Fruit fly (Drosophila melanogaster): ENCODE data around the gene puc.
"Not testable (repeated sequence)": the region's sequence is repeated elsewhere in the genome, so short reads cannot be mapped to it uniquely, and the experiment has no call there.

puc gene

DNA sequence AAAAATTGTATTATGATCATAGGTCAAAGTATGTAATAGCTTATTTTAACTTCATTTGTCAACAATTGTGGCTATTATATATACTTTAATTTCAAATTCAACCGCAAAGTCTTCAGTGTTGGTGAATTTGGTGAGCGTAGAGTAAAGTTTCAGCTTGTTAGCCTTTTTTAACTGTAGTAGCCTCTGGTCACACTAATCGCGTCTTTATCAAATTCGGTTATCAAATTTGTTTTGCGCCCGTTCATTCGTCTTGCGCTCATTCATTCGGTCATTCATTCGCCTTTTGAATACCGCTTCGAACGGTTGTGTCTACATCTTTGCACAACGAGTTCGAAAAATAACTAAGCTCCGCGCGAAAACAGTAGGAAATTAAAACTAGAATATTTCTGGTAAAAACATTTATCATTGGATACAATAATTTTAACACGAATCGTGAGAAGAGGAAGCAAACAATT, at the start of gene puc:
Gene puc, plus strand, starts transcription at position 245 of the 455 bp plus-strand sequence.
- TF ChIP-seq CTCF (optimal IDR thresholded peaks at IDR 0.05) (peak in 1 of 2 experiments; percentile 33), CG8478 (optimal IDR thresholded peaks at IDR 0.05) (no peak)

DNA sequence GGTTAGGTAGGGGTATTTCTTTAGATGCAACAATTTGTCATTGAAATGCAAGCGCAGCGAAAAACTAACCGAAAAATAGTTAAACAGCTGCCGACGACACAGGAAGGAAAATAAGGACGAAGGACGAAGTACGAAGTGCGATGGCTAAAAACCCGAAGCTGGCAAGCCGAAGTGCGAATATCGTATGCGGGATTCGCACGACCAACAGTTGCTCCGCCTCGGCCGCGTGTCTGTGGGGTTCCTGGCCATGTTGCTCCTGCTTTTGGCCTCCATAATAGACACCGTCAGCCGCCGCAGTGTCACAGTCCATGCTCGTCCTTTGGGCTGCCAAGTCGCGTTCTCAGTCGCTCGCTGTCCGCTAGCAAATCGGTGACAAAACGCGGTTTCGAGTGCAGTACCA, 46.1 kb upstream of the puc start, which contains the start of gene mAChR-B:
Gene mAChR-B, plus strand, starts transcription at position 301 of the 400 bp plus-strand sequence.
- TF ChIP-seq CTCF (optimal IDR thresholded peaks at IDR 0.05) (no peak), CG8478 (optimal IDR thresholded peaks at IDR 0.05) (no peak)

DNA sequence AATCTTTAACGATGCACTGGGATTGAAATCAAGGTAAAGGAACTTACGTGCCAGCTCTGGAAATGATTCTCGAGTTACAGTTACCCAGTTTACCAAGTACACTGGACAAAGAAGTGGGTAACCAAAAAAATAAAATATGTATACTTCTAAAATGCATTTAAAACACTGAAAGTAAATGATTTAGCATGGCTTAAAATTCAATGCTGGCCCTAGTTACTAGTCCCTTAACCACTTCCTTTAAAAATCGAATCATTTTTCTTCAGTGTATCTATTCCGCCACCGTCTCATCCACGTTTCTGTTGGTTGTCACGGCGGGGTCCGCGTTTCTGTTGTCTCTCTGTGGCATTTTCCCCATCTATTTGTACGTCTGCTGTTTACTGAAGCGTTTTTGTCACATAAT, 32.5 kb upstream of the puc start:
- TF ChIP-seq CTCF (optimal IDR thresholded peaks at IDR 0.05) (no peak), CG8478 (optimal IDR thresholded peaks at IDR 0.05) (no peak)

DNA sequence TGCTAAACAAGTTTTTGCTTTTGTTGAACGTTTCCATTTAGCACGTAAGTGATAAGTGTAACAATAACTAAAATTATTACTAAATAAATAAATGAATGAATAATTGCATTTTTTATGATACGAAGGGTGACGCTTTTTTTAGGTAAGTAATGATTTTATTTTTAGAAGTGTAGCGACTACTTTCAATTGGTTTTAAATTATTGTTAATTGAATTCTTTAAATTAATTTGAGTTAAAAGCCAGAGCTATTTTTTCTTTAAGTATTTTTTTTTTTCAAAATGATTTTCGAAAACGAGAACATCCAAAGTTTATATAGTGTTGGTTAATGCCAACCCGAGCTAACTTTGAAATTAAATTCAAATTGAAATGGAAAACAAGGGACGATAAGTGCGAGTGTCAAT, 18.2 kb upstream of the puc start, which contains the start of gene CG7910:
Gene CG7910, plus strand, starts transcription at position 301 of the 400 bp plus-strand sequence.
- TF ChIP-seq CG8478 (optimal IDR thresholded peaks at IDR 0.05) (no peak), CTCF (optimal IDR thresholded peaks at IDR 0.05) (no peak)

DNA sequence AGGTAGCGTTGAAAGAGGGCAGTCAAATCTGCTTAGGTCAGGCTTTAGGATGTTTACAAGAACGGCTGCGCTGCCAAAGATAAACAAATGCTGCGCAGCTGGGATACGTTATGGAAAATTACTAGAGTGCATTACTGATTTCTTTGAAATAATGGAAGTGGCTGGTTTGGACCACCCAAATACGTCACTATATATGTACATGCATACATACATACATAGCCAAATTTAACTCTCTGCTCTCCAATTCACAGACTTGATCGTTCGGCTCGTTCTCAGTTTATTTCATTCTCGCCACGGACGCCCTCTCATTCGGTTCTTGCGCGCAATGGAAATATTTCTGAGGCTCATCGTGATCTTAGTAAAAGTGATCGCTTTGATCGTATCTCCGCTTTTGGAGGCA, 11.3 kb upstream of the puc start, which contains the start of gene CG7900:
Gene CG7900, plus strand, starts transcription at position 301 of the 400 bp plus-strand sequence.
- not testable (repeated sequence) for TF ChIP-seq CG8478, CTCF (optimal IDR thresholded peaks at IDR 0.05)

DNA sequence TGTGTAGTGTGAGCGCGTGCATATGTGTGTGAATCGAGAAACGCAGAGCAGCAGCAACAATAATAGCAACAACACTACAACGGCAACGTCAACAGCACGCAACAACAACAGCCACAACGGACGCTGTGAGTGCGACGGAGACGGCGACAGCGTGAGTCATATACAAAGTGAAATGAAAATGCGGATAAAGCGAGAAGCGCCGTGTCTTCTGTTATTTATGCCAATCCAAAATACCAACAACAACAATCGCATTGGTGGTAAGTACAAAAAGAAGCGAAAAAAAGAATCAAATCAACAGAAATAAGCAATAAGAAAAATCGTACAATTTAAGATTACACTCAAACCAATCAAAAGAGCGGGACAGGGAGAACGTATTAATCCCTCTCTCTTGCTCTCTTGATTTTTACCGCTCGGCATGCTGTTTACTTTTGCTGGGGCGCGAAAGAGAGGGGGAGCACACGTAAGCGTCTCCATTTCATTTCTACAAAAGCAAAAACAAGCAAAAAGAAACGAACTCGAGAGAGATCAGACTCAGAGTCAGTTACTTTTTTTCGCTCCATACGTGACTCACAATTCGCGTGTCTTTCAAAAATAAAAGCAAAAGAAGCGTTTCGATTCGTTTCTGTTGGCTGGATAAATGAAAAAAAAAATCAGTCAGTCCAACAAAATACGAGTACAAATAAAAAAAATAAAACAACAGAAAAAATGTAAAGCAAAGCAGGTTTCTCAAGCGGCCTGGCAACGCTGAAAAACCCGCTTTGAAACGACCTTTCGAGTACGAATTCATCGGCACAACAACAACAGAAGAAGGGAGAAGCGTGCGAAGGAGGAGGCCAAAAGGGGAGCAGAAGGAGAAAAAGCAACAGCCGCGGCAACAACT, 947 bp downstream of the puc start:
- TF ChIP-seq CTCF (optimal IDR thresholded peaks at IDR 0.05) (no peak), CG8478 (optimal IDR thresholded peaks at IDR 0.05) (no peak)

DNA sequence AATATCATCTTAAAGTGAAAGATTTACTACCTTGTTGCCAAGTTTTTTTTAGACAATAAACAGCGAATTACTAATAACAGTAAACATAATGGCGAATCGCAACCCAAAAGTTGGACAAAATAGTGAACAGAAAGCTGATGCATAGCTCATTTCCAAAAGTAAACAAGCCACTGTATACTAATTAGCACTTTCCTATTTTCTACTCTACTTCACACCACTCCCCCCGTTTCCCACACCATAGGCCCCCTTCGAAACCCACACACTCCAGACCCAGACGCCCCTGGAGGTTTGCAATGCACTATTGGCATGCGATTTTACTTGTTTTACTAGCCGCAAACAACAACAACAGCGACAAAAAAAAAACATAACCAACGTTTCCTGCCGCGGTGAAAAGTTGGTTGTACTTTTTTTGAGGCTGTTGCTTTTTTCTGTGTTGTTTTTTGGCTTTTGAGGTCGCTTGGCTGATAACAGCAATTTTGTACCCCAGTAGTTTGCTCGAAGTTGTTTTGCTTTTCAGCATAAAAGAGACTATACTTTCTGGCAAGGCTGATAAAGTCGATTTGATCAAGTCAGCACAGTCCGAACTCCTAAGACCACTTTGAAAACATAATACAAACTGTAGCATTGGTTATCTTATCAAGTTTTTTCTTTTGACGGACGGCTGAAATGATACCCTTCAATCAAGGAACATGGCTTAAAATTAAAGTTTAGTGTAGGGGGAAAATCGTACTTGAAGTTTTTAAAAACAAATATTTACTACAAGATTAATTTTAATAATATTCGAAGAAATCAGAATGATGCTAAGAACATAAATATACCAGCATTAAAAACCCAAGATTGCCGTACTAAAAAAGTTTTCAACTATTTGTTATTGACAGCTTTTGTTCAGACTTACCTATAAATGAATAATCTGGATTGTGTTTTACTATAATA, 2.0 kb downstream of the puc start:
- TF ChIP-seq CTCF (optimal IDR thresholded peaks at IDR 0.05) (no peak), CG8478 (optimal IDR thresholded peaks at IDR 0.05) (no peak)

DNA sequence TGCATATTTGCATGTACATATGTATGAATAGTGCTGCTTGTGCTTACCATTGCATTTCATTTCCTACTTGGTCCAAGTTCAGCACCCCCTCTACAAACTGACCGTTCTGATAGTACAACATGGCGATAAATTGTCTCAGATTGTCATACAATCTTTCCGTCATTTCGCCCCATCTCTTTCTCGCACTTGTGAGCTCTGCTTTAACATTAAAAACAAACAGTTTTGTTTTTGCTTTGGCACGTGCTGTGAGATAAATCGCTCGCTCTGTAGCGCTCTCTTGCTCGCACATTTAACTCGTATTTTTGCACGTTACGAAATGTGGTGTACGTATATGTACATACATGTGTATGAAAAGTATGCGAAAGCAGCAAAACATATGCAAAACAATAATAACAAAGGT, 3.6 kb downstream of the puc start:
- TF ChIP-seq CTCF (optimal IDR thresholded peaks at IDR 0.05) (no peak), CG8478 (optimal IDR thresholded peaks at IDR 0.05) (no peak)

DNA sequence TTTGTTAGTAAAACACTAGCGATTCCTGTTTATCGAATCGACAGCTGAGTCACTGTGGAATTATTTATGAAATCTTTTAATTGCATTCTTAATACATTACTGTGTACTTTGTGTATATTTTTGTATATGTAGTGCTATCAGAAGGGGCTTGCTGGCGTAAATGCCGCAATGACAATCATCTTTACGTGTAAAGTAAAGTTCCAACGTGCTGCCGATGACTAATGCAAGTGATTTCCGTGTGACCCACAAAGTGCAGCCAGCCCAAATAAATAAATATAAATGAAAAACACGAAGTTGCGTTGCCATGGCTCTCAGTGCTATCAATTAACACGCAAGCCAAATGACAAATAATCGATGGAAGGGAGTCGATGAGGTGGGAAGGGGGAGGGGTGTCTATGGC, 4.7 kb downstream of the puc start:
- TF ChIP-seq CTCF (optimal IDR thresholded peaks at IDR 0.05) (no peak), CG8478 (optimal IDR thresholded peaks at IDR 0.05) (no peak)

DNA sequence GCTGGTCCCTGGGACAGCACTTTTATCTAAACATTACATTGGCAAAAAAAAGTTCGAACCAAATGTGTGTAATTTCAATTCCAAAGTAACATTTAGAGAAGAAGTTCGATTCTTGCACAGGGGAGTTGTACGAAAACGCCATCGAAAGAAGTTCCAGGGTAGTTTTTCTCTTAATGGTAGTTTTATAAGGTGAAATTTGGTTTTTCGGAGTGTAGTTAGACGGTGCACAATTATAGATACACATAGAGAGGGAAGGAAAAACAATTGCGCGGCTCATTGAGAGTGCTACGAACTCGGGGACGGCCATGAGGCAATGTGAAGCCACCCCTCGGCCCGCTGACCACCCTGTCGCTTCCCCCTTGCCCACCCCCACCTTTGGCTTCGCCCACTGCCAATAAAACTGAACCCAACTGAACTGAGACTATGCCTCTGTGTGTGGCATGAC, 5.1 kb downstream of the puc start:
- TF ChIP-seq CTCF (optimal IDR thresholded peaks at IDR 0.05) (no peak), CG8478 (optimal IDR thresholded peaks at IDR 0.05) (no peak)

DNA sequence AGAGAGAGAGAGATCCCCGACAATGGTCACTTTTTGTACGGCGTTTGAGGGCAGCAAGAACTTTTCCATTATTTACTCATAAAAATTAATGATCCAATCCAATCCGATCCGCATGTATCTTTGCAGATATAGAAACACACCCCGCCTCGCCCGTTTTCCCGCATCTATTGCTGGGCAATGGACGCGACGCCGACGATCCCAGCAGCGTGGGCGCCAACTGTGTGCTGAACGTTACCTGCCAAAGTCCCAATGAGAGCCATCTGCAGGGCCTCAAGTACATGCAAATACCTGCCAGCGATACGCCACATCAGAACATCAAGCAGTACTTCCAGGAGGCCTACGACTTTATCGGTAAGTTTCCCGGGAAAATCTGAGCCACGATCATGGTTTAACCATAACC, 5.8 kb downstream of the puc start:
- TF ChIP-seq CG8478 (optimal IDR thresholded peaks at IDR 0.05) (no peak), CTCF (optimal IDR thresholded peaks at IDR 0.05) (no peak)

DNA sequence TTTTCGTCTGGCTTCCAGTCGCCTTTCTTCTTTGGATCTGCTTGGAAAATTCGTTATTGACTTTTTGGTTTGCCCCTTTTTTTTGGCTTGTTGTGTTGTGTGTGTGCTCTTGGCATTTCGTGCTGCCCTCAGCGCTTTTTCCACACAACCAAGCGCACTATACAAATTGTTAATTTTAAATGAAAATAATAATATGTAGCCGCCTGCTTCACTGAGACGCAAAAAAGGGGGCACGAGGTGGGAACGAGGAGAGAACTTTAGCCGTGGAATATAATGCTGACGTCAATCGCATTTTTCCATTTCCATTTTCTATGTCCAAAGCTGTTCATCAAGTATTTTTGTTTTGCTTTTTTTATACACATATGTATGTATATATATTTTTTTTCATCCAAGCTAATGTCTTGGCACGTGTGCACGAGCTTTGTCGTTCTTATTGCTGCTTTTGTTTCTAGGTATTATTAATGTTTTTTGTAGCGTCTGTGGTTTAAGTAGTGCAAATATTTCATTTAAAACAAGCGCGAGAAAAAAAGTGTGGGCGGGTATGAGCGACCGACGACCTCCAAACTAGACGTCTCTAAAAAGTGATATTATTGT, 6.8 kb downstream of the puc start:
- no peak for TF ChIP-seq CTCF (optimal IDR thresholded peaks at IDR 0.05)
- no peak for TF ChIP-seq CG8478 (optimal IDR thresholded peaks at IDR 0.05)

DNA sequence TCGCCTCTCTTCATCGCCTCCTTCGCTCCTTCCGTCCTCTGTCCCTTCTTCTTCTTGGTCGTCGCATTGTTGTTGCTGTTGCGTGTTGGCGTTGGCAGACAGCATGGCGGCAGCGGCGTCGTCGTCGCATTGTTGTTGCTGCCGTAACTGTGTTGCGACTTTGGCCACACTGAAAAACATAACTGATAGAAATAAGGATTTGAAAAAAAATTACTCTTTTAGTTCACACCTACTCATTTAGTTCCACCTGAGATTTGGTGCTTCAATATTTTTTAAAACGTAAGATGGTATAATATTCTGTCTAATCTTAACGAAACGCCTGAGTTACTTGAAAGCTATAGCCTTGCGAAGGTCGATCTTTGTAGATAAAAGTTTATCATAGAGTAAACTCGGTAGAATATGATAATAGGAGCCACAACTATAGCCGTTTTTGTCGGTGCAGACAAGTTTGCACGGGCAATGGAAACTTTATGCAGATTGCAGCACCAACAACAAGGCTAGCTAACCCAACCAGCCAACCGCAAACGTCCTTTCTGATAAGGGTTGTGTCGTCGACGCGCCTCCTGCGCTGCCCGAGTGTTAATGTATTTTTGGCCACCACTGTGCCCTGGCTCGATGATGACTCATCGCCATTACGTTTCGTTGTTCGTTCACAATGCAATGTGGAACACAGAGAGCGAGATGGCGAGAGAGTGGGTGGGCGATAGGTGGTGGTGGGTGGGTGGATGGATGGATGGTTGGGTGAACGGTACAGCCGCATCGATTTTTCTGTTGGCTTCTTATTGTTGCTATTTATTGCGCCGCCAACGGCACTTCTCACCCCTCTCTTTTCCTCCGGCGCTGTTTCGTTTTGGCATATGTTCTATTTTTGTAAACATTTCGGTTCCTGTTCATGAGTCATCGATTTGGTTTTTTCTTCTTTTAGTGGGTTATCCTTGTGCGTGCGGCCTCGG, 8.0 kb downstream of the puc start:
- TF ChIP-seq CTCF (optimal IDR thresholded peaks at IDR 0.05) (no peak), CG8478 (optimal IDR thresholded peaks at IDR 0.05) (no peak)
